Worm (Caenorhabditis elegans) whole organism, mixed stage, embryonic: ENCODE data around the gene F35F10.14.

Experiments
- M03D4.4 ChIP-seq: sonication (generic microtip); optimal IDR thresholded peaks from 2 replicates; lab custom pipeline; 2017; ENCODE audit warnings: mild to moderate bottlenecking, missing genetic modification characterization, missing compliant biosample characterization
- bed-3 ChIP-seq: fragments of 200-800 bp; sonication (Bioruptor generic); optimal IDR thresholded peaks from 3 replicates; lab custom pipeline; 2018; ENCODE audit warnings: mild to moderate bottlenecking, missing genetic modification characterization, moderate library complexity, missing compliant biosample characterization
- blmp-1 ChIP-seq: fragments of 150-350 bp; optimal IDR thresholded peaks from 2 replicates; lab custom pipeline; 2014; ENCODE audit warnings: missing biosample characterization, missing genetic modification characterization
- ceh-39 ChIP-seq: fragments of 150-350 bp; optimal IDR thresholded peaks from 2 replicates; lab custom pipeline; 2014; ENCODE audit warnings: missing biosample characterization, missing genetic modification characterization
- cnd-1 ChIP-seq: fragments of 200-800 bp; sonication (Bioruptor generic); optimal IDR thresholded peaks from 2 replicates; lab custom pipeline; 2018; ENCODE audit warnings: mild to moderate bottlenecking, missing genetic modification characterization, missing compliant biosample characterization
- elt-3 ChIP-seq: fragments of 150-350 bp; optimal IDR thresholded peaks from 2 replicates; lab custom pipeline; 2014; ENCODE audit warnings: missing biosample characterization, missing genetic modification characterization
- flh-1 ChIP-seq: fragments of 200-800 bp; sonication (Bioruptor generic); optimal IDR thresholded peaks from 2 replicates; lab custom pipeline; 2018; ENCODE audit warnings: mild to moderate bottlenecking, missing genetic modification characterization, moderate library complexity, missing compliant biosample characterization
- hlh-1 ChIP-seq: fragments of 150-350 bp; optimal IDR thresholded peaks from 2 replicates; lab custom pipeline; 2014; ENCODE audit warnings: missing biosample characterization, missing genetic modification reagents, missing genetic modification characterization
- lin-32 ChIP-seq: fragments of 200-800 bp; sonication (Bioruptor generic); optimal IDR thresholded peaks from 2 replicates; lab custom pipeline; 2018; ENCODE audit warnings: mild to moderate bottlenecking, missing genetic modification characterization, missing compliant biosample characterization
- lsy-2 ChIP-seq: fragments of 150-350 bp; optimal IDR thresholded peaks from 2 replicates; lab custom pipeline; 2014; ENCODE audit warnings: missing biosample characterization, missing genetic modification characterization
- mls-2 ChIP-seq: sonication (generic microtip); optimal IDR thresholded peaks from 2 replicates; lab custom pipeline; 2016; ENCODE audit warnings: mild to moderate bottlenecking, missing genetic modification characterization, moderate library complexity, missing compliant biosample characterization
- nhr-2 ChIP-seq: fragments of 150-350 bp; optimal IDR thresholded peaks from 2 replicates; lab custom pipeline; 2014; ENCODE audit warnings: missing biosample characterization, missing genetic modification characterization
- nhr-237 ChIP-seq: fragments of 150-350 bp; optimal IDR thresholded peaks from 2 replicates; lab custom pipeline; 2014; ENCODE audit warnings: missing biosample characterization, missing genetic modification characterization
- nhr-28 ChIP-seq: fragments of 150-350 bp; optimal IDR thresholded peaks from 2 replicates; lab custom pipeline; 2014; ENCODE audit warnings: missing biosample characterization, missing genetic modification characterization
- nhr-76 ChIP-seq: sonication (generic microtip); optimal IDR thresholded peaks from 2 replicates; lab custom pipeline; 2017; ENCODE audit warnings: missing biosample characterization, missing genetic modification characterization
- pha-4 ChIP-seq: fragments of 150-350 bp; optimal IDR thresholded peaks from 2 replicates; lab custom pipeline; 2018; ENCODE audit warnings: missing biosample characterization, missing genetic modification reagents, missing genetic modification characterization
- sem-2 ChIP-seq: fragments of 200-800 bp; sonication (Bioruptor generic); optimal IDR thresholded peaks from 2 replicates; lab custom pipeline; 2018; ENCODE audit warnings: mild to moderate bottlenecking, missing genetic modification characterization, missing compliant biosample characterization
- unc-120 ChIP-seq: sonication (generic microtip); optimal IDR thresholded peaks from 2 replicates; lab custom pipeline; 2017; ENCODE audit warnings: missing genetic modification characterization, missing compliant biosample characterization; ENCODE audit not compliant: poor library complexity, severe bottlenecking
- unc-39 ChIP-seq: fragments of 150-350 bp; optimal IDR thresholded peaks from 2 replicates; lab custom pipeline; 2014; ENCODE audit warnings: missing biosample characterization, missing genetic modification characterization
- zip-8 ChIP-seq: fragments of 150-350 bp; optimal IDR thresholded peaks from 2 replicates; lab custom pipeline; 2014; ENCODE audit warnings: missing biosample characterization, missing genetic modification characterization
- ztf-11 ChIP-seq: fragments of 150-350 bp; optimal IDR thresholded peaks from 2 replicates; lab custom pipeline; 2014; ENCODE audit warnings: missing biosample characterization, missing genetic modification characterization

Gene F35F10.14

DNA sequence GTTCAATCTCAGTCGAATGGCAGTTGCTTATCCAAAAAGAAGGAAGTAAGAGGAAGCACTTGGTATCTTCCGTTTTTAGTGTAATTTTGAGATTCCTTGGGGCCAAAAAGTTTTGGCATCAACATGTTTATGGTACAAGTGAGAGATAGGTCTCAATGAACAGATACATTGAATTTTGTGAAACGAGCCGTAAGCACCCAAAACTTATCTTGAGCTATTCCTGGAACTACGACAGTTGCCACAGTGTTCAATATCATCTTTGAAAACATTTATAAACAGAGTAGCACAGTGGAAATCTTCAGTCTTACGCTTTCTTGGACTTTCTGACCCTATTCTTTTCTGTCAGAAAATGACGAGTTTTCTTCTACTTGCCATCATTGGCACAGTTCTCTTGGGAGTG, 44.9 kb downstream of the F35F10.14 start, which contains the start of gene T28A11.3:
TSS of gene T28A11.3 (plus strand) at position 301 of the 400 bp plus-strand sequence.
- TF ChIP-seq unc-120 (no peak), bed-3 (no peak), nhr-76 (no peak), ztf-11 (tag; lab: Kevin White, UChicago) (no peak), sem-2 (GFP tag; lab: Kevin White, UChicago) (no peak), unc-39 (tag; lab: Kevin White, UChicago) (no peak), cnd-1 (tag; lab: Kevin White, UChicago) (no peak), elt-3 (no peak), zip-8 (tag; lab: Kevin White, UChicago) (no peak)
- TF ChIP-seq, all 35 proteins: peak for 0

DNA sequence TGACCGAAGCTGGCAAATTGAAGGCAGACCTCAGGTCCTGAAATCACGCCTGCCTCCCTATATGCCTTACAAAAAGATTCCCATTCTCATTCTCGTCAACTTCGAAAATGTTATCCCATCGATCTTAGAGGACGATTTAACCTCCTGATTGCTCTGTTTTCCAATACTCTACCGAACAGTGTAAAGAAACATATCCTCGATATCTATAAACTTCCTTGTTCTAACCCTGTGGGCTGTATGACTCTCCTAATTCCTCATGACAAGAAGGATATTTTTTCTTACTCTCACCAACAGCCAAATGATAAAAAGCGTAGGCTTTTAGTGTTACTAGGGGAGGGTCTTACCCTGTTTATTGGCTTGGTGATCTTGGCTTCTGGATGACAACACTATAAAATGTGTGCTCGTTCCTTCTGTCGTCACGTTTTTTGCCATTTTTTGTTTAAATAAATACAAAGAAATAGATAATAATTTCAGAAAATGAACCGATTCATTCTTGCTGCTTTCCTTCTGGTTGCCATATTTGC, 46.3 kb downstream of the F35F10.14 start, which contains the start of gene T28A11.4:
TSS of gene T28A11.4 (plus strand) at position 474 of the 524 bp plus-strand sequence.
- TF ChIP-seq lsy-2 (tag; lab: Kevin White, UChicago) (no peak), elt-3 (no peak), mls-2 (no peak), zip-8 (tag; lab: Kevin White, UChicago) (no peak), blmp-1 (no peak), nhr-28 (tag; lab: Kevin White, UChicago) (no peak), flh-1 (GFP tag; lab: Kevin White, UChicago) (no peak), nhr-2 (tag; lab: Kevin White, UChicago) (no peak), lin-32 (GFP tag; lab: Kevin White, UChicago) (no peak), sem-2 (GFP tag; lab: Kevin White, UChicago) (no peak), nhr-237 (tag; lab: Kevin White, UChicago) (no peak)

DNA sequence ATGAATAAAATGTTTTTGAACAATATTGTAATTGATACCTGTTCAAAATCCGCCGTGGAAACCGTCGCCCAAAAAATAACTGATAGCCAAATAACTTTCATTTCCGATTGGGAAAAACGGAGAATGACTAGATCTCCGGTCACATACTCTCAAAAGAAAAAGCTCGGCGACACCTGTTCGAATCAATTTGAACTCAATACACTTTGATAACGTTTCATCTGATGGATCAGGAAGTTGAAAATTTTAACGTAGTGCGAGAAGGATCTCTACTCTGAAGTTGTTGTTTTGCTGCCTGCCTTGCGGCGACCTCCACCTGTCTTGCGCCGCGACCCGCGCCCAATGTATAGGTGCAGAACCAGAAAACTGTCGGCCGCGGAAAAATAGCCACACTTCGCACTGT, 46.7 kb downstream of the F35F10.14 start, which contains the start of gene T28A11.20:
TSS of gene T28A11.20 (minus strand) at position 101 of the 400 bp plus-strand sequence.
- TF ChIP-seq hlh-1 (tag; lab: Kevin White, UChicago) (no peak), ceh-39 (tag; lab: Kevin White, UChicago) (no peak), M03D4.4 (no peak), bed-3 (no peak), pha-4 (no peak)
